Fruit fly (Drosophila melanogaster) Kc167 (cell line): Measurements from ENCODE around the gene CG4678.

ENCODE experiments used
- Sin3A ChIP-seq: fragments of >200 bp; optimal IDR thresholded peaks from 2 replicates; lab custom pipeline; 2018; ENCODE audit warnings: missing external identifiers
- ttk ChIP-seq: sonication (Bioruptor generic); optimal IDR thresholded peaks from 2 replicates; lab custom pipeline; 2017; ENCODE audit warnings: missing external identifiers

dm6 chrX:16694477-16694876 lies 1.5 kb upstream of the CG4678 start:
- TF ChIP-seq ttk (lab: Kevin White, UChicago) = no peak
- no peak for TF ChIP-seq Sin3A (lab: Kevin White, UChicago)
